Worm (Caenorhabditis elegans): ENCODE results near the gene tps-1.

- no peak for TF ChIP-seq him-1 (tag; optimal IDR thresholded peaks at IDR 0.05)
- no peak for TF ChIP-seq W03F9.2 (tag; optimal IDR thresholded peaks at IDR 0.05)
- no peak for TF ChIP-seq dao-5 (tag; optimal IDR thresholded peaks at IDR 0.05)
Measured at ce11 chrX:17508137-17508536, 33.8 kb upstream of the tps-1 start.

All from whole organism, L4/young adult.